Worm (Caenorhabditis elegans): Measurements from ENCODE around the gene str-113.

DNA sequence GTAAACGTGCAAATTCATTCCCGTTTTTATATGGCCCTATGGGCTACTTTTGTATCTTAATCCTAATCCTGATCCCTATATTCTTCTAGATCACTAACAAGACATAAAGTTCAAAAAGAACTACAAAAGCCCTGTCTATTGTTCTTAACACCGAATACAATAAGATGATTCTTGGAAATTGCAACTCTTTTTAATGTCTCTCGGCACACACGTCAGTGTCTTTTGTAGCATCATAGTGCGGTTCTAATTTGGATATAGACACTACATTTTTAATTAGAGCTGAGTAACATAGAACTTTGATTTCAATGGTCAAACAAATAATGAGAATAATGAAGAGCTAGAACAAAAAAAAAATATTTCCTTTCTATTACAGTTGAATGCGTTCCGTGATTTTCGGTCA lies 26.9 kb downstream of the str-113 start:
- TF ChIP-seq dpl-1 (GFP tag; optimal IDR thresholded peaks at IDR 0.05) = no peak
- no peak for TF ChIP-seq B0336.3 (GFP tag; IDR thresholded peaks at IDR 0.05)
- no peak for TF ChIP-seq T07F8.4 (tag; optimal IDR thresholded peaks at IDR 0.05)
- no peak for TF ChIP-seq ztf-25 (GFP tag; IDR thresholded peaks at IDR 0.05)
- no peak for TF ChIP-seq attf-6 (GFP tag; IDR thresholded peaks at IDR 0.05)
- TF ChIP-seq F52B5.7 (tag; optimal IDR thresholded peaks at IDR 0.05) = no peak
- no peak for TF ChIP-seq ztf-22 (GFP tag; optimal IDR thresholded peaks at IDR 0.05)
- no peak for TF ChIP-seq Y56A3A.18 (GFP tag; IDR thresholded peaks at IDR 0.05)
- no peak for TF ChIP-seq rpc-1 (optimal IDR thresholded peaks at IDR 0.05)
- no peak for TF ChIP-seq rpc-1 (tag; optimal IDR thresholded peaks at IDR 0.05)

All from whole organism, young adult.